Worm (Caenorhabditis elegans) whole organism, L3 larva: ENCODE results near the gene srp-6.

Experiments
- R02D3.7 ChIP-seq: fragments of 150-350 bp; optimal IDR thresholded peaks from 2 replicates; lab custom pipeline; 2014; ENCODE audit warnings: missing biosample characterization, missing genetic modification characterization
- ZK546.5 ChIP-seq: sonication (generic microtip); optimal IDR thresholded peaks from 2 replicates; lab custom pipeline; 2017; ENCODE audit warnings: missing biosample characterization, missing genetic modification characterization
- aly-2 ChIP-seq: fragments of 150-350 bp; optimal IDR thresholded peaks from 2 replicates; lab custom pipeline; 2014; ENCODE audit warnings: missing biosample characterization, missing genetic modification characterization
- ama-1 ChIP-seq: fragments of 150-350 bp; optimal IDR thresholded peaks from 2 replicates; lab custom pipeline; 2018
- ceh-82 ChIP-seq: fragments of 150-350 bp; optimal IDR thresholded peaks from 2 replicates; lab custom pipeline; 2014; ENCODE audit warnings: missing biosample characterization, missing genetic modification characterization
- daf-12 ChIP-seq: fragments of 150-350 bp; optimal IDR thresholded peaks from 2 replicates; lab custom pipeline; 2014; ENCODE audit warnings: missing biosample characterization, missing genetic modification reagents, missing genetic modification characterization
- egl-27 ChIP-seq: sonication (generic microtip); optimal IDR thresholded peaks from 4 replicates; lab custom pipeline; 2017; ENCODE audit warnings: missing biosample characterization, missing genetic modification reagents, missing genetic modification characterization
- elt-2 ChIP-seq: sonication (generic microtip); optimal IDR thresholded peaks from 2 replicates; lab custom pipeline; 2016; ENCODE audit warnings: missing genetic modification reagents, mild to moderate bottlenecking, missing genetic modification characterization, missing compliant biosample characterization
- elt-3 ChIP-seq, 3 experiments: fragments of 150-350 bp in 1 of 3; sonication (generic microtip) in 2 of 3; optimal IDR thresholded peaks; 2 replicates in 2 of 3; 4 replicates in 1 of 3; lab custom pipeline; 2014 to 2017; ENCODE audit warnings: missing biosample characterization in 3 of 3, missing genetic modification characterization in 3 of 3
- eor-1 ChIP-seq, 2 experiments: fragments of 150-350 bp; optimal IDR thresholded peaks; 2 replicates each; lab custom pipeline; 2014 to 2018; ENCODE audit warnings: missing biosample characterization in 2 of 2, missing genetic modification characterization in 2 of 2
- fkh-2 ChIP-seq: fragments of 150-350 bp; optimal IDR thresholded peaks from 2 replicates; lab custom pipeline; 2014; ENCODE audit warnings: missing biosample characterization, missing genetic modification reagents, missing genetic modification characterization
- hmg-11 ChIP-seq: sonication (generic microtip); optimal IDR thresholded peaks from 2 replicates; lab custom pipeline; 2016; ENCODE audit warnings: missing genetic modification characterization, missing compliant biosample characterization
- jun-1 ChIP-seq: fragments of 150-350 bp; optimal IDR thresholded peaks from 2 replicates; lab custom pipeline; 2014; ENCODE audit warnings: missing biosample characterization, missing genetic modification reagents, missing genetic modification characterization
- lin-15B ChIP-seq: fragments of 150-350 bp; optimal IDR thresholded peaks from 2 replicates; lab custom pipeline; 2014; ENCODE audit warnings: missing biosample characterization, missing genetic modification characterization
- lin-39 ChIP-seq: fragments of 150-350 bp; optimal IDR thresholded peaks from 2 replicates; lab custom pipeline; 2018; ENCODE audit warnings: missing biosample characterization, missing genetic modification reagents, missing genetic modification characterization
- lsy-12 ChIP-seq: sonication (generic microtip); optimal IDR thresholded peaks from 2 replicates; lab custom pipeline; 2016; ENCODE audit warnings: mild to moderate bottlenecking, missing genetic modification characterization, missing compliant biosample characterization
- mdl-1 ChIP-seq: fragments of 150-350 bp; optimal IDR thresholded peaks from 2 replicates; lab custom pipeline; 2014; ENCODE audit warnings: missing biosample characterization, missing genetic modification characterization
- mml-1 ChIP-seq: fragments of 150-350 bp; sonication (generic microtip); optimal IDR thresholded peaks from 3 replicates; lab custom pipeline; 2014; ENCODE audit warnings: missing biosample characterization, missing genetic modification characterization
- nfya-1 ChIP-seq: sonication (generic microtip); optimal IDR thresholded peaks from 2 replicates; lab custom pipeline; 2017; ENCODE audit warnings: missing genetic modification characterization, mild to moderate bottlenecking, missing compliant biosample characterization, antibody characterized with exemption, moderate library complexity; ENCODE audit not compliant: insufficient read depth
- nhr-11 ChIP-seq: fragments of 150-350 bp; optimal IDR thresholded peaks from 2 replicates; lab custom pipeline; 2014; ENCODE audit warnings: missing biosample characterization, missing genetic modification characterization
- nhr-237 ChIP-seq: fragments of 150-350 bp; optimal IDR thresholded peaks from 2 replicates; lab custom pipeline; 2014; ENCODE audit warnings: missing biosample characterization, missing genetic modification characterization
- nhr-28 ChIP-seq: fragments of 150-350 bp; optimal IDR thresholded peaks from 2 replicates; lab custom pipeline; 2014; ENCODE audit warnings: missing biosample characterization, missing genetic modification characterization
- nhr-43 ChIP-seq: sonication (generic microtip); optimal IDR thresholded peaks from 2 replicates; lab custom pipeline; 2016; ENCODE audit warnings: mild to moderate bottlenecking, missing genetic modification characterization, missing compliant biosample characterization; ENCODE audit not compliant: poor library complexity, severe bottlenecking
- nhr-67 ChIP-seq: fragments of 150-350 bp; optimal IDR thresholded peaks from 2 replicates; lab custom pipeline; 2014; ENCODE audit warnings: missing biosample characterization, missing genetic modification characterization
- pha-4 ChIP-seq: fragments of 150-350 bp; optimal IDR thresholded peaks from 2 replicates; lab custom pipeline; 2014; ENCODE audit warnings: missing biosample characterization, missing genetic modification reagents, missing genetic modification characterization
- pqm-1 ChIP-seq: fragments of 150-350 bp; optimal IDR thresholded peaks from 2 replicates; lab custom pipeline; 2017; ENCODE audit warnings: missing biosample characterization, missing genetic modification characterization, inconsistent platforms
- sea-2 ChIP-seq: fragments of 150-350 bp; sonication (generic microtip); optimal IDR thresholded peaks from 4 replicates; lab custom pipeline; 2014; ENCODE audit warnings: missing biosample characterization, missing genetic modification reagents, missing genetic modification characterization
- skn-1 ChIP-seq: fragments of 150-350 bp; optimal IDR thresholded peaks from 2 replicates; lab custom pipeline; 2014; ENCODE audit warnings: missing biosample characterization, missing genetic modification characterization
- snpc-4 ChIP-seq: fragments of 150-350 bp; optimal IDR thresholded peaks from 2 replicates; lab custom pipeline; 2014; ENCODE audit warnings: missing biosample characterization, missing genetic modification characterization
- tbx-2 ChIP-seq: sonication (generic microtip); optimal IDR thresholded peaks from 2 replicates; lab custom pipeline; 2016; ENCODE audit warnings: mild to moderate bottlenecking, missing genetic modification characterization, missing compliant biosample characterization
- unc-62 ChIP-seq: fragments of 150-350 bp; sonication (generic microtip); optimal IDR thresholded peaks from 4 replicates; lab custom pipeline; 2014; ENCODE audit warnings: missing biosample characterization, missing genetic modification reagents, missing genetic modification characterization
- zag-1 ChIP-seq: fragments of 150-350 bp; optimal IDR thresholded peaks from 2 replicates; lab custom pipeline; 2014; ENCODE audit warnings: missing biosample characterization, missing genetic modification characterization
- ztf-11 ChIP-seq: fragments of 150-350 bp; optimal IDR thresholded peaks from 2 replicates; lab custom pipeline; 2014; ENCODE audit warnings: missing biosample characterization, missing genetic modification characterization

srp-6 gene

ce11 chrV:7431016-7431415 is 45.1 kb upstream of the srp-6 start, which contains the start of gene srw-71:
Gene srw-71, minus strand, starts transcription at chrV:7431116.
- TF ChIP-seq nhr-28 (tag; lab: Kevin White, UChicago) (no peak), egl-27 (tag; lab: Kevin White, UChicago) (no peak), pqm-1 (tag; lab: Kevin White, UChicago) (no peak), jun-1 (tag; lab: Kevin White, UChicago) (no peak), hmg-11 (tag; lab: Kevin White, UChicago) (no peak), ceh-82 (no peak), pha-4 (tag; lab: Kevin White, UChicago) (no peak)

DNA sequence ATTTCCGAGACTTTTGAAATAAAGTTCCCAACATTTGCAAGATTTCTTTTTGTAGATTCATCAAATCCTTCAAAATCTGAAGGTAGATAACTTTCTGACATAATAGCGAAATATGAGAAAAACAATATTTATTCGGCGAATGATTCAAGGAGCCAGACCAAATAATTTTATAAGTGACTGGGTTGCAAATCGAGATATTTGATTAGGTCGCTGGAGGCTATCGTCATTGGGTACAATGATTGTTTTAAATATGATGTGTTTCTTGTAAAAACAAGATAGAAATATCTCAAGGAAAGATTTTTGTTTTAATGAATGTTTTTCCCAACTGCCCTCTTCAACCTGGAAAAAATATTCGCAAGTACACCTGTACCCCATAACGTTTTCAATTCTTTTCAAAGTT is 43.0 kb upstream of the srp-6 start, which contains the start of gene srw-69:
Gene srw-69 (minus strand): TSS at position 101 of the 400 bp plus-strand sequence.
- TF ChIP-seq eor-1 (tag; optimal IDR thresholded peaks at IDR 0.05; lab: Kevin White, UChicago) (no peak), unc-62 (GFP tag; lab: Kevin White, UChicago) (no peak)

DNA sequence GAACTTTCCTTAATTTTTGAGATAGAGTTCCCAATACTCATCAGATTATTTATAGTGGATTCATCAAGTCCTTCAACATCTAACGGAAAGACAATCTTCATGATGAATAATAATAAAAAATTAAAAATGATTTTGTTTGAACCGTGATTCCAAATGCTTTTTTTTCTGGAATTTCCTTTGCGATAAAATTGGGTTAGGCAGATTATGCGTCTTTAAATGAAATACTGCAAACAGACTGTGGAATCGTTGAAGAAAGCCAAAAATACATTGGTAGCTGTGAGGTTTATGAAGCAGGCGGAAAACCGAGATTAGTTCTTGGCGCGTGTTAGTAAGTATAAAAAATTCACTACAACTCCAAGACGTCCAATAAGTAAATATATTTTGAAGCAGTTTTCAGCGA is 40.7 kb upstream of the srp-6 start, which contains the start of gene srw-68:
Gene srw-68 (minus strand): TSS at position 101 of the 400 bp plus-strand sequence.
- TF ChIP-seq daf-12 (tag; lab: Kevin White, UChicago) (no peak), R02D3.7 (tag; lab: Kevin White, UChicago) (no peak), ZK546.5 (tag; lab: Kevin White, UChicago) (no peak), zag-1 (tag; lab: Kevin White, UChicago) (no peak), nhr-237 (tag; lab: Kevin White, UChicago) (no peak), lsy-12 (no peak), lin-39 (tag; lab: Kevin White, UChicago) (no peak), jun-1 (tag; lab: Kevin White, UChicago) (no peak), tbx-2 (no peak), hmg-11 (tag; lab: Kevin White, UChicago) (no peak), nfya-1 (tag; lab: Kevin White, UChicago) (no peak), egl-27 (tag; lab: Kevin White, UChicago) (no peak), mml-1 (no peak), pqm-1 (tag; lab: Kevin White, UChicago) (no peak), mdl-1 (tag; lab: Kevin White, UChicago) (no peak), nhr-11 (tag; lab: Kevin White, UChicago) (no peak), skn-1 (tag; lab: Kevin White, UChicago) (no peak), sea-2 (no peak), lin-15B (tag; lab: Kevin White, UChicago) (no peak), ama-1 (no peak)

- TF ChIP-seq egl-27 (tag; lab: Kevin White, UChicago) (no peak), elt-3 (tag; optimal IDR thresholded peaks at IDR 0.05; lab: Kevin White, UChicago) (no peak), aly-2 (no peak), nhr-237 (tag; lab: Kevin White, UChicago) (no peak), fkh-2 (tag; lab: Kevin White, UChicago) (no peak), lsy-12 (no peak), ztf-11 (tag; lab: Kevin White, UChicago) (no peak), nfya-1 (tag; lab: Kevin White, UChicago) (no peak), nhr-67 (no peak), elt-2 (no peak), nhr-28 (tag; lab: Kevin White, UChicago) (no peak), tbx-2 (no peak), lin-39 (tag; lab: Kevin White, UChicago) (no peak), mdl-1 (tag; lab: Kevin White, UChicago) (no peak), R02D3.7 (tag; lab: Kevin White, UChicago) (no peak), nhr-43 (no peak), nhr-11 (tag; lab: Kevin White, UChicago) (no peak)
Observed at ce11 chrV:7424336-7424735, 38.4 kb upstream of the srp-6 start, which contains the start of gene F18E3.10. Gene F18E3.10, minus strand, starts transcription at chrV:7424436.

ce11 chrV:7420162-7420561 is 34.3 kb upstream of the srp-6 start, which contains the start of gene srxa-4:
Gene srxa-4, plus strand, starts transcription at chrV:7420462.
- TF ChIP-seq nfya-1 (tag; lab: Kevin White, UChicago) (no peak), snpc-4 (tag; lab: Kevin White, UChicago) (no peak), zag-1 (tag; lab: Kevin White, UChicago) (no peak)
